Worm (Caenorhabditis elegans) whole organism, late embryonic: ENCODE measurements around the gene F14H12.2.

ENCODE experiments used
- C08G9.2 ChIP-seq: sonication (generic microtip); optimal IDR thresholded peaks from 2 replicates; lab custom pipeline; 2016; ENCODE audit warnings: mild to moderate bottlenecking, missing genetic modification characterization, moderate library complexity, missing compliant biosample characterization
- C38D4.7 ChIP-seq: fragments of 200-800 bp; sonication (Bioruptor generic); optimal IDR thresholded peaks from 2 replicates; lab custom pipeline; 2018; ENCODE audit warnings: mild to moderate bottlenecking, missing genetic modification characterization, moderate library complexity, missing compliant biosample characterization
- K09A11.1 ChIP-seq: sonication (generic microtip); optimal IDR thresholded peaks from 2 replicates; lab custom pipeline; 2017; ENCODE audit warnings: antibody characterized with exemption, mild to moderate bottlenecking, missing genetic modification characterization, missing compliant biosample characterization; ENCODE audit not compliant: insufficient read depth
- Y22D7AL.16 ChIP-seq: sonication (generic microtip); optimal IDR thresholded peaks from 2 replicates; lab custom pipeline; 2016; ENCODE audit warnings: missing genetic modification characterization, missing compliant biosample characterization
- ahr-1 ChIP-seq: sonication (generic microtip); optimal IDR thresholded peaks from 2 replicates; lab custom pipeline; 2016; ENCODE audit warnings: missing genetic modification characterization, missing compliant biosample characterization
- ceh-18 ChIP-seq: sonication (generic microtip); optimal IDR thresholded peaks from 2 replicates; lab custom pipeline; 2016; ENCODE audit warnings: missing genetic modification characterization, missing compliant biosample characterization
- ceh-19 ChIP-seq: fragments of 200-800 bp; sonication (Bioruptor generic); optimal IDR thresholded peaks from 2 replicates; lab custom pipeline; 2018; ENCODE audit warnings: mild to moderate bottlenecking, missing genetic modification characterization, missing compliant biosample characterization
- ceh-2 ChIP-seq: sonication (generic microtip); optimal IDR thresholded peaks from 2 replicates; lab custom pipeline; 2016; ENCODE audit warnings: missing genotype, missing genetic modification characterization, missing compliant biosample characterization
- ceh-22 ChIP-seq: sonication (generic microtip); optimal IDR thresholded peaks from 2 replicates; lab custom pipeline; 2017; ENCODE audit warnings: missing biosample characterization, missing genetic modification characterization
- ceh-24 ChIP-seq: sonication (generic microtip); optimal IDR thresholded peaks from 2 replicates; lab custom pipeline; 2016; ENCODE audit warnings: mild to moderate bottlenecking, missing genetic modification characterization, missing compliant biosample characterization
- ceh-30 ChIP-seq: fragments of 150-350 bp; optimal IDR thresholded peaks from 2 replicates; lab custom pipeline; 2014; ENCODE audit warnings: missing biosample characterization, missing genetic modification characterization
- ceh-34 ChIP-seq: sonication (generic microtip); optimal IDR thresholded peaks from 2 replicates; lab custom pipeline; 2016; ENCODE audit warnings: mild to moderate bottlenecking, missing genetic modification characterization, missing compliant biosample characterization
- ceh-45 ChIP-seq: fragments of 200-800 bp; sonication (Bioruptor generic); IDR thresholded peaks from 2 replicates; pipeline ENCODE4 v1.3.6; 2022; ENCODE audit warnings: missing genetic modification reagents, missing genetic modification characterization, missing compliant biosample characterization
- ceh-48 ChIP-seq: sonication (generic microtip); optimal IDR thresholded peaks from 2 replicates; lab custom pipeline; 2016; ENCODE audit warnings: missing genetic modification characterization, inconsistent platforms, missing compliant biosample characterization
- ceh-9 ChIP-seq: sonication (generic microtip); optimal IDR thresholded peaks from 2 replicates; lab custom pipeline; 2016; ENCODE audit warnings: mild to moderate bottlenecking, missing genetic modification characterization, inconsistent platforms, missing compliant biosample characterization
- che-1 ChIP-seq: sonication (generic microtip); optimal IDR thresholded peaks from 2 replicates; lab custom pipeline; 2016; ENCODE audit warnings: mild to moderate bottlenecking, missing genetic modification characterization, missing compliant biosample characterization
- dmd-4 ChIP-seq: sonication (generic microtip); optimal IDR thresholded peaks from 2 replicates; lab custom pipeline; 2016; ENCODE audit warnings: borderline replicate concordance, missing genetic modification characterization, missing compliant biosample characterization
- dve-1 ChIP-seq: sonication (generic microtip); optimal IDR thresholded peaks from 2 replicates; lab custom pipeline; 2017; ENCODE audit warnings: antibody characterized with exemption, mild to moderate bottlenecking, missing genetic modification characterization, missing compliant biosample characterization
- elt-2 ChIP-seq: sonication (generic microtip); optimal IDR thresholded peaks from 2 replicates; lab custom pipeline; 2016; ENCODE audit warnings: missing genetic modification reagents, missing genetic modification characterization, missing compliant biosample characterization
- ets-4 ChIP-seq: sonication (generic microtip); optimal IDR thresholded peaks from 2 replicates; lab custom pipeline; 2016; ENCODE audit warnings: missing genetic modification characterization, missing compliant biosample characterization
- fax-1 ChIP-seq: sonication (generic microtip); optimal IDR thresholded peaks from 2 replicates; lab custom pipeline; 2016; ENCODE audit warnings: missing genotype, missing genetic modification characterization, missing compliant biosample characterization
- fkh-6 ChIP-seq: sonication (generic microtip); optimal IDR thresholded peaks from 2 replicates; lab custom pipeline; 2016; ENCODE audit warnings: missing genetic modification characterization, missing compliant biosample characterization
- gmeb-2 ChIP-seq: sonication (generic microtip); optimal IDR thresholded peaks from 2 replicates; lab custom pipeline; 2016; ENCODE audit warnings: missing genetic modification characterization, inconsistent platforms, missing compliant biosample characterization
- hlh-13 ChIP-seq: fragments of 200-800 bp; sonication (Bioruptor generic); optimal IDR thresholded peaks from 2 replicates; lab custom pipeline; 2018; ENCODE audit warnings: mild to moderate bottlenecking, missing genetic modification characterization, missing compliant biosample characterization
- lim-6 ChIP-seq: sonication (generic microtip); optimal IDR thresholded peaks from 2 replicates; lab custom pipeline; 2016; ENCODE audit warnings: missing genetic modification characterization, missing compliant biosample characterization
- mec-3 ChIP-seq: sonication (generic microtip); optimal IDR thresholded peaks from 2 replicates; lab custom pipeline; 2016; ENCODE audit warnings: borderline replicate concordance, missing genetic modification characterization, missing compliant biosample characterization
- nhr-11 ChIP-seq: fragments of 150-350 bp; optimal IDR thresholded peaks from 2 replicates; lab custom pipeline; 2014; ENCODE audit warnings: missing biosample characterization, missing genetic modification characterization
- nhr-232 ChIP-seq: sonication (generic microtip); optimal IDR thresholded peaks from 2 replicates; lab custom pipeline; 2016; ENCODE audit warnings: missing genetic modification characterization, missing compliant biosample characterization
- npax-4 ChIP-seq: sonication (generic microtip); optimal IDR thresholded peaks from 2 replicates; lab custom pipeline; 2016; ENCODE audit warnings: missing genetic modification characterization, missing compliant biosample characterization
- odd-2 ChIP-seq: sonication (generic microtip); optimal IDR thresholded peaks from 2 replicates; lab custom pipeline; 2017; ENCODE audit warnings: antibody characterized with exemption, mild to moderate bottlenecking, missing genetic modification characterization, missing compliant biosample characterization
- pag-3 ChIP-seq: sonication (generic microtip); optimal IDR thresholded peaks from 2 replicates; lab custom pipeline; 2016; ENCODE audit warnings: missing compliant biosample characterization, missing genetic modification characterization, borderline replicate concordance
- pax-1 ChIP-seq: fragments of 150-350 bp; optimal IDR thresholded peaks from 2 replicates; lab custom pipeline; 2014; ENCODE audit warnings: missing biosample characterization, missing genetic modification characterization
- pros-1 ChIP-seq: fragments of 150-350 bp; optimal IDR thresholded peaks from 2 replicates; lab custom pipeline; 2014; ENCODE audit warnings: missing biosample characterization, missing genetic modification reagents, missing genetic modification characterization
- rnt-1 ChIP-seq: sonication (generic microtip); optimal IDR thresholded peaks from 2 replicates; lab custom pipeline; 2016; ENCODE audit warnings: missing genetic modification characterization, missing compliant biosample characterization
- sox-4 ChIP-seq: sonication (generic microtip); optimal IDR thresholded peaks from 2 replicates; lab custom pipeline; 2017; ENCODE audit warnings: mild to moderate bottlenecking, missing genetic modification characterization, inconsistent platforms, missing compliant biosample characterization
- syd-9 ChIP-seq: sonication (generic microtip); optimal IDR thresholded peaks from 2 replicates; lab custom pipeline; 2016; ENCODE audit warnings: mild to moderate bottlenecking, missing genetic modification characterization, moderate library complexity, missing compliant biosample characterization
- tbx-2 ChIP-seq: sonication (generic microtip); optimal IDR thresholded peaks from 2 replicates; lab custom pipeline; 2016; ENCODE audit warnings: missing genetic modification characterization, missing compliant biosample characterization
- tbx-7 ChIP-seq: sonication (generic microtip); optimal IDR thresholded peaks from 2 replicates; lab custom pipeline; 2016; ENCODE audit warnings: missing genotype, missing genetic modification characterization, missing compliant biosample characterization
- unc-3 ChIP-seq, 2 experiments: fragments of 200-800 bp in 1 of 2; sonication (Bioruptor generic) in 1 of 2; sonication (generic microtip) in 1 of 2; conservative IDR thresholded peaks in 1 of 2; optimal IDR thresholded peaks in 1 of 2; 2 replicates each; pipeline versions ENCODE4 v1.3.6 to Lab custom; 2016 to 2022; ENCODE audit warnings: missing compliant biosample characterization in 2 of 2, missing genetic modification characterization in 2 of 2, missing genetic modification reagents in 1 of 2
- unc-42 ChIP-seq: sonication (generic microtip); optimal IDR thresholded peaks from 2 replicates; lab custom pipeline; 2016; ENCODE audit warnings: missing genotype, missing genetic modification characterization, missing compliant biosample characterization
- unc-55 ChIP-seq: sonication (generic microtip); optimal IDR thresholded peaks from 2 replicates; lab custom pipeline; 2017; ENCODE audit warnings: missing biosample characterization, missing genetic modification reagents, missing genetic modification characterization
- unc-86 ChIP-seq: sonication (generic microtip); optimal IDR thresholded peaks from 2 replicates; lab custom pipeline; 2016; ENCODE audit warnings: missing genetic modification characterization, missing compliant biosample characterization
- zip-5 ChIP-seq: sonication (generic microtip); optimal IDR thresholded peaks from 2 replicates; lab custom pipeline; 2016; ENCODE audit warnings: missing genetic modification characterization, missing compliant biosample characterization
- ztf-16 ChIP-seq: sonication (generic microtip); optimal IDR thresholded peaks from 2 replicates; lab custom pipeline; 2017; ENCODE audit warnings: missing genetic modification characterization, missing compliant biosample characterization

F14H12.2 gene

DNA sequence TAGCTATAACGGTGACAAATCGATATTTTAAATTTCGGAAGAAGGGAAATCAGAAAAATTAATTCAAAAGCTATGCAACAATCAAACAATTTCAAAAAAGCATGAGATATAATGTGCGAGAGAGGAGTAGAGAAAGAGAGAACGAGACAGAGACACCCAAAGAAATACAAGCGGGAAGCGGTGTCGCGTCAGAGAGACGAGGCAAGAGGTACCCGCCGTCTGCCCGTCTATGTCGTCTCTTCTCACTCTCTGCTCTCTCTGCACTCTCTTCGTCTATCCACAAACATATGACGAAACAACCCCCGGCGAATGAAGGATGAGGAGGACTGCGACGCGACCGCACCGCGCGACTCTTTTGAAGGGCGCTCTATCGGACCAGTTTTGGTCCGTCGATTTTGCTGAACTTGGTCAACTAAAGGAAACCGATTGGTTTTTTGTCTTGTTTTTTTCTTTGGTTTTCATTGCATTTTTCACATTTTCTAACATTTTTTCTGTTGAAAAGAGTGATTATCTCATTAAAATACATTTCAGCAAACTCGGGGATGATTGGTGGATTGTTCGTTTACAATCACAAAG lies 38.6 kb downstream of the F14H12.2 start, which contains the start of gene dpy-23 (continued):
- peak; percentile 66 for TF ChIP-seq syd-9 (tag; lab: Kevin White, UChicago)
- TF ChIP-seq ceh-2 (tag; lab: Kevin White, UChicago) = peak; percentile 15
- no peak for TF ChIP-seq npax-4 (tag; lab: Kevin White, UChicago)
- TF ChIP-seq zip-5 (tag; lab: Kevin White, UChicago) = no peak
- peak; percentile 3 for TF ChIP-seq che-1 (tag; lab: Kevin White, UChicago)
- peak; percentile 90 for TF ChIP-seq unc-55 (GFP tag; lab: Kevin White, UChicago)
- no peak for TF ChIP-seq ceh-9
- peak; percentile 2 for TF ChIP-seq fax-1 (tag; lab: Kevin White, UChicago)
- no peak for TF ChIP-seq ceh-45 (GFP tag; lab: Robert Waterston, UW)
- TF ChIP-seq K09A11.1 = no peak
- peak; percentile 90 for TF ChIP-seq pros-1 (tag; lab: Kevin White, UChicago)
- peak; percentile 3 for TF ChIP-seq unc-86 (tag; lab: Kevin White, UChicago)
- no peak for TF ChIP-seq odd-2 (tag; lab: Kevin White, UChicago)
- no peak for TF ChIP-seq Y22D7AL.16 (tag; lab: Kevin White, UChicago)
- no peak for TF ChIP-seq ceh-48 (tag; lab: Kevin White, UChicago)
- no peak for TF ChIP-seq unc-3 (GFP tag; conservative IDR thresholded peaks at IDR 0.05; lab: Robert Waterston, UW)
- TF ChIP-seq unc-3 (tag; optimal IDR thresholded peaks at IDR 0.05; lab: Kevin White, UChicago) = peak; percentile 7
- TF ChIP-seq C08G9.2 (tag; lab: Kevin White, UChicago) = no peak
- no peak for TF ChIP-seq C38D4.7 (GFP tag; lab: Kevin White, UChicago)
- TF ChIP-seq mec-3 (tag; lab: Kevin White, UChicago) = no peak
- TF ChIP-seq ahr-1 (tag; lab: Kevin White, UChicago) = no peak
- TF ChIP-seq nhr-232 = no peak
- TF ChIP-seq rnt-1 = peak; percentile 87
- no peak for TF ChIP-seq sox-4 (tag; lab: Kevin White, UChicago)
- peak; percentile 51 for TF ChIP-seq ets-4
- no peak for TF ChIP-seq tbx-7 (tag; lab: Kevin White, UChicago)
- TF ChIP-seq ceh-19 (GFP tag; lab: Kevin White, UChicago) = no peak
- peak; percentile 94 for TF ChIP-seq ceh-18 (tag; lab: Kevin White, UChicago)
- TF ChIP-seq dmd-4 (tag; lab: Kevin White, UChicago) = no peak
- peak; percentile 90 for TF ChIP-seq ceh-34 (tag; lab: Kevin White, UChicago)
- no peak for TF ChIP-seq lim-6 (tag; lab: Kevin White, UChicago)
- TF ChIP-seq ceh-24 (tag; lab: Kevin White, UChicago) = no peak
- TF ChIP-seq gmeb-2 (tag; lab: Kevin White, UChicago) = no peak
- TF ChIP-seq ceh-22 (tag; lab: Kevin White, UChicago) = no peak
- TF ChIP-seq ztf-16 = peak; percentile 45
- TF ChIP-seq unc-42 (tag; lab: Kevin White, UChicago) = peak; percentile 86
- TF ChIP-seq pag-3 = no peak
- TF ChIP-seq hlh-13 (GFP tag; lab: Kevin White, UChicago) = no peak
- peak; percentile 62 for TF ChIP-seq pax-1 (tag; lab: Kevin White, UChicago)
- peak; percentile 86 for TF ChIP-seq tbx-2
- TF ChIP-seq nhr-11 (tag; lab: Kevin White, UChicago) = no peak
- peak; percentile 43 for TF ChIP-seq ceh-30
- TF ChIP-seq elt-2 (tag; lab: Kevin White, UChicago) = peak; percentile 71
- TF ChIP-seq dve-1 (tag; lab: Kevin White, UChicago) = peak; percentile 82
- TF ChIP-seq fkh-6 (tag; lab: Kevin White, UChicago) = no peak
